Worm (Caenorhabditis elegans) whole organism, L1 larva: ENCODE measurements around the gene efl-2.

Experiments used
- blmp-1 ChIP-seq: fragments of 150-350 bp; optimal IDR thresholded peaks from 2 replicates; lab custom pipeline; 2014; ENCODE audit warnings: missing biosample characterization, missing genetic modification characterization
- ces-1 ChIP-seq: fragments of 150-350 bp; optimal IDR thresholded peaks from 2 replicates; lab custom pipeline; 2014; ENCODE audit warnings: missing biosample characterization, missing genetic modification reagents, missing genetic modification characterization
- egl-13 ChIP-seq: sonication (generic microtip); optimal IDR thresholded peaks from 2 replicates; lab custom pipeline; 2016; ENCODE audit warnings: missing genotype, missing genetic modification reagents, missing genetic modification characterization, missing compliant biosample characterization
- elt-3 ChIP-seq, 6 experiments: fragments of 150-350 bp in 1 of 6; sonication (generic microtip); optimal IDR thresholded peaks; 2 replicates each; lab custom pipeline; 2017 to 2018; ENCODE audit warnings: missing biosample characterization in 6 of 6, missing genetic modification characterization in 6 of 6, inconsistent platforms in 1 of 6
- snpc-4 ChIP-seq: fragments of 150-350 bp; optimal IDR thresholded peaks from 2 replicates; lab custom pipeline; 2014; ENCODE audit warnings: missing biosample characterization, missing genetic modification characterization
- swsn-7 ChIP-seq: sonication (generic microtip); optimal IDR thresholded peaks from 2 replicates; lab custom pipeline; 2016; ENCODE audit warnings: missing genetic modification characterization, missing compliant biosample characterization
- unc-86 ChIP-seq: sonication (generic microtip); optimal IDR thresholded peaks from 2 replicates; lab custom pipeline; 2016; ENCODE audit warnings: missing genetic modification characterization, missing compliant biosample characterization

- no peak for TF ChIP-seq unc-86 (tag; lab: Kevin White, UChicago)
- TF ChIP-seq snpc-4 (tag; lab: Kevin White, UChicago): no peak
- no peak for TF ChIP-seq blmp-1
- TF ChIP-seq elt-3 (tag; optimal IDR thresholded peaks at IDR 0.05; lab: Kevin White, UChicago): no peak
- no peak for TF ChIP-seq ces-1 (GFP tag; lab: Kevin White, UChicago)
- no peak for TF ChIP-seq swsn-7 (tag; lab: Kevin White, UChicago)
- TF ChIP-seq egl-13 (tag; lab: Kevin White, UChicago): no peak
These were observed 41.3 kb downstream of the efl-2 start, which contains the start of gene tbc-14 for ce11 chrII:13447166-13447643.
